Worm (Caenorhabditis elegans) whole organism, early embryonic: ENCODE results near the gene srw-133.

Source experiments
- aly-1 ChIP-seq: sonication (generic microtip); optimal IDR thresholded peaks from 2 replicates; lab custom pipeline; 2016; ENCODE audit warnings: missing genetic modification characterization, missing compliant biosample characterization
- ama-1 ChIP-seq: fragments of 150-350 bp; optimal IDR thresholded peaks from 2 replicates; lab custom pipeline; 2014
- ceh-13 ChIP-seq: fragments of 200-800 bp; sonication (Bioruptor generic); optimal IDR thresholded peaks from 2 replicates; lab custom pipeline; 2018; ENCODE audit warnings: mild to moderate bottlenecking, missing genetic modification characterization, missing compliant biosample characterization
- ceh-36 ChIP-seq: sonication (generic microtip); optimal IDR thresholded peaks from 2 replicates; lab custom pipeline; 2016; ENCODE audit warnings: missing genetic modification characterization, inconsistent platforms, missing compliant biosample characterization
- ets-7 ChIP-seq: sonication (generic microtip); optimal IDR thresholded peaks from 2 replicates; lab custom pipeline; 2016; ENCODE audit warnings: missing genotype, missing genetic modification characterization, missing compliant biosample characterization
- flt-1 ChIP-seq: fragments of 200-800 bp; sonication (Bioruptor generic); IDR thresholded peaks from 2 replicates; pipeline ENCODE4 v1.3.6; 2022; ENCODE audit warnings: missing genetic modification characterization, missing compliant biosample characterization
- hmbx-1 ChIP-seq: sonication (generic microtip); optimal IDR thresholded peaks from 2 replicates; lab custom pipeline; 2016; ENCODE audit warnings: mild to moderate bottlenecking, missing genetic modification characterization, missing compliant biosample characterization
- hmg-4 ChIP-seq: fragments of 200-800 bp; sonication (Bioruptor generic); optimal IDR thresholded peaks from 2 replicates; lab custom pipeline; 2018; ENCODE audit warnings: mild to moderate bottlenecking, missing genetic modification characterization, missing compliant biosample characterization
- hnd-1 ChIP-seq: sonication (generic microtip); optimal IDR thresholded peaks from 2 replicates; lab custom pipeline; 2016; ENCODE audit warnings: missing genetic modification characterization, missing compliant biosample characterization
- pes-1 ChIP-seq: fragments of 200-800 bp; sonication (Bioruptor generic); IDR thresholded peaks from 2 replicates; pipeline ENCODE4 v1.3.6; 2022; ENCODE audit warnings: missing genetic modification reagents, missing genetic modification characterization, missing compliant biosample characterization
- scrt-1 ChIP-seq: fragments of 200-800 bp; sonication (Bioruptor generic); IDR thresholded peaks from 2 replicates; pipeline ENCODE4 v1.3.6; 2022; ENCODE audit warnings: missing genetic modification characterization, missing compliant biosample characterization
- sea-1 ChIP-seq: fragments of 200-800 bp; sonication (Bioruptor generic); conservative IDR thresholded peaks from 2 replicates; pipeline ENCODE4 v1.3.6; 2022; ENCODE audit warnings: missing genetic modification characterization, missing compliant biosample characterization
- tbx-11 ChIP-seq: fragments of 200-800 bp; sonication (Bioruptor generic); IDR thresholded peaks from 2 replicates; pipeline ENCODE4 v1.3.6; 2022; ENCODE audit warnings: missing genetic modification characterization, missing compliant biosample characterization
- tra-4 ChIP-seq: sonication (generic microtip); optimal IDR thresholded peaks from 2 replicates; lab custom pipeline; 2017; ENCODE audit warnings: missing genetic modification characterization, missing compliant biosample characterization

DNA sequence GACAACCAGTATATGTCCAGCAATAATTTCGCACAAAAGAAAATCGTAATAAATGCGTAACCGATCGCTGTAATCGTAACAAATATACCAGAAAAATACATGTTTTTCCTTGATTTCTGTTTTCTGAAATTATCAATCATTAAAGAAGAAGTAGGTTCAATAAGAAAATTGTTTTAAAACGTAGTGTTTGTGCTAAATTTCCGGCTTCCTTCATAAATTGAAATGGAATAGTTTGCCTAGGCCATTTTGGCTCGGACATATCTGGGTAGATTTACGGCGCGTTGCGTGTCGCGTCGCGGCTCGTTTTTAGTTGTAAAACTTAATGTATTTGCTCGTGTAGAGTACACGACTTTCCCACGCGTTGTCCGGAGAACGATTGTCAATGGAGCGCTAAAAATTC lies 31.6 kb downstream of the srw-133 start, which contains the start of gene F38H12.5:
- TF ChIP-seq tbx-11 (GFP tag; lab: Robert Waterston, UW) (no peak), ama-1 (lab: Kevin White, UChicago) (no peak), hnd-1 (tag; lab: Kevin White, UChicago) (no peak), flt-1 (GFP tag; lab: Robert Waterston, UW) (no peak), pes-1 (GFP tag; lab: Robert Waterston, UW) (no peak), sea-1 (GFP tag; lab: Robert Waterston, UW) (no peak), hmbx-1 (tag; lab: Kevin White, UChicago) (no peak), aly-1 (no peak), ets-7 (tag; lab: Kevin White, UChicago) (no peak), ceh-36 (tag; lab: Kevin White, UChicago) (no peak), tra-4 (tag; lab: Kevin White, UChicago) (no peak), ceh-13 (no peak), hmg-4 (no peak), scrt-1 (GFP tag; lab: Robert Waterston, UW) (no peak)
